Fruit fly (Drosophila melanogaster) whole organism, adult: ENCODE data around the gene Msh6.

Source experiments
- CG11617 ChIP-seq: fragments of 200-800 bp; sonication (Bioruptor generic); optimal IDR thresholded peaks from 2 replicates; lab custom pipeline; 2017; ENCODE audit warnings: mild to moderate bottlenecking, missing biosample characterization, missing genetic modification reagents, missing genetic modification characterization
- CG12768 ChIP-seq: fragments of 200-800 bp; sonication (Bioruptor generic); optimal IDR thresholded peaks from 2 replicates; lab custom pipeline; 2017; ENCODE audit warnings: missing biosample characterization, missing genetic modification characterization, mild to moderate bottlenecking, moderate library complexity, missing genetic modification reagents
- CG14711 ChIP-seq: fragments of 200-800 bp; sonication (Bioruptor generic); optimal IDR thresholded peaks from 2 replicates; lab custom pipeline; 2018; ENCODE audit warnings: missing biosample characterization, mild to moderate bottlenecking, missing genetic modification characterization, moderate library complexity
- CG1620 ChIP-seq: fragments of 200-800 bp; sonication (Bioruptor generic); optimal IDR thresholded peaks from 2 replicates; lab custom pipeline; 2016; ENCODE audit warnings: missing biosample characterization, missing genetic modification characterization
- CG33017 ChIP-seq: fragments of 200-800 bp; sonication (Bioruptor generic); optimal IDR thresholded peaks from 2 replicates; lab custom pipeline; 2018; ENCODE audit warnings: missing biosample characterization, mild to moderate bottlenecking, missing genetic modification characterization, moderate library complexity
- CG5204 ChIP-seq: fragments of 200-800 bp; sonication (Bioruptor generic); optimal IDR thresholded peaks from 2 replicates; lab custom pipeline; 2016; ENCODE audit warnings: missing biosample characterization, missing genetic modification characterization
- CG7045 ChIP-seq: fragments of 200-800 bp; sonication (Bioruptor generic); optimal IDR thresholded peaks from 2 replicates; lab custom pipeline; 2017; ENCODE audit warnings: missing biosample characterization, mild to moderate bottlenecking, missing genetic modification characterization
- CG7101 ChIP-seq: fragments of 200-800 bp; sonication (Bioruptor generic); optimal IDR thresholded peaks from 2 replicates; lab custom pipeline; 2018; ENCODE audit warnings: missing biosample characterization, mild to moderate bottlenecking, missing genetic modification characterization, moderate library complexity
- Clk ChIP-seq: fragments of 200-800 bp; sonication (Bioruptor generic); optimal IDR thresholded peaks from 2 replicates; lab custom pipeline; 2017; ENCODE audit warnings: missing biosample characterization, missing genetic modification characterization
- Crg-1 ChIP-seq: fragments of 200-800 bp; sonication (Bioruptor generic); optimal IDR thresholded peaks from 2 replicates; lab custom pipeline; 2016; ENCODE audit warnings: missing biosample characterization, missing genetic modification characterization
- Hr96 ChIP-seq: fragments of 200-800 bp; sonication (Bioruptor generic); optimal IDR thresholded peaks from 2 replicates; lab custom pipeline; 2016; ENCODE audit warnings: missing biosample characterization, missing genetic modification characterization
- Mnt ChIP-seq: fragments of 200-800 bp; sonication (Bioruptor generic); optimal IDR thresholded peaks from 2 replicates; lab custom pipeline; 2016; ENCODE audit warnings: missing biosample characterization, mild to moderate bottlenecking, missing genetic modification characterization
- bab1 ChIP-seq: fragments of 200-800 bp; sonication (Bioruptor generic); optimal IDR thresholded peaks from 3 replicates; lab custom pipeline; 2019; ENCODE audit warnings: missing biosample characterization, mild to moderate bottlenecking, missing genetic modification characterization, moderate library complexity
- cic ChIP-seq: fragments of 200-800 bp; sonication (Bioruptor generic); optimal IDR thresholded peaks from 2 replicates; lab custom pipeline; 2017; ENCODE audit warnings: missing biosample characterization, mild to moderate bottlenecking, missing genetic modification characterization, moderate library complexity
- cnc ChIP-seq, 2 experiments: fragments of >200 bp; optimal IDR thresholded peaks; 2 replicates each; lab custom pipeline; 2017
- kay ChIP-seq: fragments of 200-800 bp; sonication (Bioruptor generic); peaks from one replicate; lab custom pipeline; 2016; ENCODE audit warnings: missing biosample characterization, missing genetic modification characterization, borderline replicate concordance
- ovo ChIP-seq: fragments of 200-800 bp; sonication (Bioruptor generic); optimal IDR thresholded peaks from 2 replicates; lab custom pipeline; 2016; ENCODE audit warnings: missing biosample characterization, missing genetic modification characterization
- pad ChIP-seq: fragments of 200-800 bp; sonication (Bioruptor generic); optimal IDR thresholded peaks from 3 replicates; lab custom pipeline; 2017; ENCODE audit warnings: missing biosample characterization, missing genetic modification characterization, mild to moderate bottlenecking, moderate library complexity, missing genetic modification reagents
- tj ChIP-seq: fragments of 200-800 bp; sonication (Bioruptor generic); optimal IDR thresholded peaks from 3 replicates; lab custom pipeline; 2017; ENCODE audit warnings: missing biosample characterization, mild to moderate bottlenecking, missing genetic modification characterization, moderate library complexity
- toe ChIP-seq: fragments of 200-800 bp; sonication (Bioruptor generic); optimal IDR thresholded peaks from 2 replicates; lab custom pipeline; 2016; ENCODE audit warnings: missing biosample characterization, missing genetic modification characterization

Gene Msh6

dm6 chr3L:15200280-15200987 is 42.1 kb upstream of the Msh6 start:
- TF ChIP-seq pad (GFP tag; lab: Kevin White, UChicago): no peak
- no peak for TF ChIP-seq CG5204
- no peak for TF ChIP-seq cic (GFP tag; lab: Kevin White, UChicago)
- TF ChIP-seq Crg-1: no peak
- TF ChIP-seq Hr96 (GFP tag; lab: Kevin White, UChicago): no peak
- TF ChIP-seq CG7045 (GFP tag; lab: Kevin White, UChicago): no peak
- TF ChIP-seq CG12768 (GFP tag; lab: Kevin White, UChicago): no peak
- no peak for TF ChIP-seq tj
- no peak for TF ChIP-seq Clk

- TF ChIP-seq CG12768 (GFP tag; lab: Kevin White, UChicago) (no peak), toe (GFP tag; lab: Kevin White, UChicago) (no peak), cic (GFP tag; lab: Kevin White, UChicago) (no peak), CG7101 (tag; lab: Kevin White, UChicago) (no peak), Hr96 (GFP tag; lab: Kevin White, UChicago) (no peak), cnc (optimal IDR thresholded peaks at IDR 0.05; lab: Kevin White, UChicago) (no peak), Crg-1 (no peak), ovo (GFP tag; lab: Kevin White, UChicago) (no peak), kay (GFP tag; lab: Kevin White, UChicago) (no peak)
These were observed 41.1 kb upstream of the Msh6 start for dm6 chr3L:15199216-15200090.

dm6 chr3L:15197978-15198377 is 39.6 kb upstream of the Msh6 start:
- no peak for TF ChIP-seq Hr96 (GFP tag; lab: Kevin White, UChicago)
- no peak for TF ChIP-seq Crg-1

- TF ChIP-seq CG7101 (tag; lab: Kevin White, UChicago) (no peak), CG33017 (no peak), kay (GFP tag; lab: Kevin White, UChicago) (no peak), cnc (optimal IDR thresholded peaks at IDR 0.05; lab: Kevin White, UChicago) (no peak), Clk (no peak), CG1620 (GFP tag; lab: Kevin White, UChicago) (no peak), cic (GFP tag; lab: Kevin White, UChicago) (no peak), CG12768 (GFP tag; lab: Kevin White, UChicago) (no peak), ovo (GFP tag; lab: Kevin White, UChicago) (no peak), pad (GFP tag; lab: Kevin White, UChicago) (no peak), CG7045 (GFP tag; lab: Kevin White, UChicago) (no peak), tj (no peak), Mnt (GFP tag; lab: Kevin White, UChicago) (no peak), CG5204 (no peak), Hr96 (GFP tag; lab: Kevin White, UChicago) (no peak)
These were observed 38.5 kb upstream of the Msh6 start for dm6 chr3L:15196711-15197320.

DNA sequence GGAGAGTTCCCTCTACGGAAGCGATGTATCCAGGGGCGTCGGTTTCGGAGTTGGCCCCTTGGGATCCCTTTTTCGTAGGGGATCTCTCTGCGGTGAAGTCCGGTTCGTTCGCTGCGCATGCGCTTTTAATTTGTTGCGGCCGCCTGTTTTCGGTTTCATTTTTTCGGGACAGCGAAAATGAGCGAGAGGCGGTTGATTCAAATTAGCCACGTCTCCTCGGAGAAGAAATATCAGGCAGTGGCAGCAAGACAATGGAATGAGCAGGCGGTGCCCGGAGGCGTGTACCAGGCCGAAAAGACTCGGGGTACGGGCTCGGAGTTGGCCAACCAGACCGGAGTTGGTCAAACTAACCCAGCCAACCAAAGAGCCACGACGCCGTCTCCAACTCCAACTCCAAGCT is 37.8 kb upstream of the Msh6 start:
- TF ChIP-seq CG11617 (no peak), CG7101 (tag; lab: Kevin White, UChicago) (no peak), CG7045 (GFP tag; lab: Kevin White, UChicago) (no peak), Clk (no peak), toe (GFP tag; lab: Kevin White, UChicago) (no peak), CG33017 (no peak), kay (GFP tag; lab: Kevin White, UChicago) (no peak), Crg-1 (no peak), ovo (GFP tag; lab: Kevin White, UChicago) (no peak), CG12768 (GFP tag; lab: Kevin White, UChicago) (no peak), cnc (optimal IDR thresholded peaks at IDR 0.05; lab: Kevin White, UChicago) (no peak), CG5204 (no peak), tj (no peak), CG14711 (no peak), pad (GFP tag; lab: Kevin White, UChicago) (no peak), CG1620 (GFP tag; lab: Kevin White, UChicago) (no peak), bab1 (GFP tag; lab: Kevin White, UChicago) (no peak), Hr96 (GFP tag; lab: Kevin White, UChicago) (no peak), cic (GFP tag; lab: Kevin White, UChicago) (no peak)

DNA sequence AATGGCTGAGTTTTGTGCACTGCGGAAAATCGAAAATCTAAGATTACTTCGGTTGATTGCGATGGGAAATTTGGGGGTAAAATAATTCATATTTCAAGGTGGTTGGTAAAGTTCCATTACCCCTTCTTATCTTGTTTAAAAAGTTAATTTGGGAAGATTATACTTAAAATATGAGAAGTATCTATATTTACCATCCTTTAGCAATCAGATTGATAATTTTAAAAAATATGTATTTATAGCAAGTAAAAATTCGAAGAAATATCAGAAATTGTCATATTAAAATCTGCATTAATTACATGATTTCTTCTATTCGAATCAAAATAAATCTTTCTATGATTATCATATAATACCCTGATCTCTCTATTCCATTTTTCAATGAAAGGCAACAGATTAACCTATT is 37.2 kb upstream of the Msh6 start:
- TF ChIP-seq CG12768 (GFP tag; lab: Kevin White, UChicago) (no peak), ovo (GFP tag; lab: Kevin White, UChicago) (no peak), CG5204 (no peak), kay (GFP tag; lab: Kevin White, UChicago) (no peak), CG7101 (tag; lab: Kevin White, UChicago) (no peak), pad (GFP tag; lab: Kevin White, UChicago) (no peak), bab1 (GFP tag; lab: Kevin White, UChicago) (no peak), CG1620 (GFP tag; lab: Kevin White, UChicago) (no peak), tj (no peak)
